Worm (Caenorhabditis elegans): ENCODE measurements around the gene K07B1.7.

K07B1.7 gene

ce11 chrV:9376417-9376816 is 29.7 kb upstream of the K07B1.7 start, which contains the start of gene E02C12.19:
TSS of gene E02C12.19 (minus strand) at chrV:9376517.
- TF ChIP-seq F13H6.1 (tag; optimal IDR thresholded peaks at IDR 0.05), result no peak
- TF ChIP-seq mbf-1 (tag; optimal IDR thresholded peaks at IDR 0.05), result no peak
- TF ChIP-seq sma-3 (GFP tag; optimal IDR thresholded peaks at IDR 0.05), result no peak
- TF ChIP-seq nhr-237 (tag; optimal IDR thresholded peaks at IDR 0.05), result no peak
- no peak for TF ChIP-seq ceh-82 (tag; optimal IDR thresholded peaks at IDR 0.05)

DNA sequence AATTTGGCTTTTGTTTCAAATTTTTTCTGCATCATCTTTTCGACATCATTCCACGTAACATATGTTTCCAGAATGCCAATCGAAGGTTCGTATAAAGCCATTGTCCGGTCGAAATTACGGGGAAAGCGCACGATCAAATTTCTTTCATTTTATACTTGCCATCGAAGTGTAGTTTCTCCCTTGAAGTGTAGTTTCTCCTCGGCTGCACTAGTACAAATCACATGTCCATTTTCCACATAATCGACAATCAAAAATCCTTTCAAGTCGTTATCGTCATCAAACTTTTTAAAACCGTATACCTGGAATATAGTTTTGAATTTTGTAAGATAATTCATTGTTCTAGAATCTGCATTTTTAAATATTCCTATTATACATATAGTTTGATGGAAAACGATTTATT is 28.6 kb upstream of the K07B1.7 start, which contains the start of gene E02C12.9:
Gene E02C12.9, minus strand, starts transcription at position 101 of the 400 bp plus-strand sequence.
- no peak for TF ChIP-seq ama-1 (optimal IDR thresholded peaks at IDR 0.05)
- no peak for TF ChIP-seq nhr-21 (tag; optimal IDR thresholded peaks at IDR 0.05)
- TF ChIP-seq nhr-10 (tag; optimal IDR thresholded peaks at IDR 0.05), result no peak
- TF ChIP-seq nhr-25 (tag; optimal IDR thresholded peaks at IDR 0.05), result no peak
- no peak for TF ChIP-seq ztf-11 (tag; optimal IDR thresholded peaks at IDR 0.05)
- no peak for TF ChIP-seq F13H6.1 (tag; optimal IDR thresholded peaks at IDR 0.05)
- TF ChIP-seq lin-11 (tag; optimal IDR thresholded peaks at IDR 0.05), result no peak
- TF ChIP-seq fos-1 (tag; optimal IDR thresholded peaks at IDR 0.05), result no peak
- TF ChIP-seq blmp-1 (tag; optimal IDR thresholded peaks at IDR 0.05; ENCODE audit: insufficient read depth), result no peak
- TF ChIP-seq ceh-16 (tag; optimal IDR thresholded peaks at IDR 0.05), result no peak
- no peak for TF ChIP-seq nhr-12 (tag; optimal IDR thresholded peaks at IDR 0.05)
- TF ChIP-seq lsy-2 (tag; optimal IDR thresholded peaks at IDR 0.05), result no peak
- no peak for TF ChIP-seq lin-13 (GFP tag; optimal IDR thresholded peaks at IDR 0.05)
- TF ChIP-seq nhr-77 (tag; optimal IDR thresholded peaks at IDR 0.05), result no peak
- no peak for TF ChIP-seq dmd-4 (tag; optimal IDR thresholded peaks at IDR 0.05)
- no peak for TF ChIP-seq elt-3 (tag; optimal IDR thresholded peaks at IDR 0.05)
- TF ChIP-seq sem-4 (tag; optimal IDR thresholded peaks at IDR 0.05), result no peak
- no peak for TF ChIP-seq gmeb-1 (tag; optimal IDR thresholded peaks at IDR 0.05)
- TF ChIP-seq snpc-4 (tag; optimal IDR thresholded peaks at IDR 0.05), result no peak
- no peak for TF ChIP-seq crh-2 (tag; optimal IDR thresholded peaks at IDR 0.05)

DNA sequence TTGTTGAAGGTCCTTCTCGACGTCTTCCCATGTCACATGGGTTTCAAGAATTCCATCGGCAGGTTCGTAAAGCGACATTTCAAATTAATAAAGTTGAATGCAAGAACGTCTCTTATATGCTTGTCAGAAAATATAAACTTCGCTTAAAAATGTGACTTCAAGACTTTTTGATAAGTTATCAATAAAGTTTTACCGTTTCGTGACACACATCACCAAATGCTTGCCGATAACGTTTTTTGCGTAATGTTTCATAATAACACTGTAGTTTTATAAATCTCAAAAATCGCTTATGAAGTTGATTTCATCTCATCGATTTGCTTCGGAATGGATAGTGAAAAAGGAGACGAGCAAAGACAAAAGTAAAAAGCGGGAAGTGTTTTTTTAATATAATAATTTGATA is 26.7 kb upstream of the K07B1.7 start, which contains the start of gene E02C12.8:
Gene E02C12.8, minus strand, starts transcription at position 141 of the 400 bp plus-strand sequence.
- TF ChIP-seq Y55F3AM.14 (GFP tag; optimal IDR thresholded peaks at IDR 0.05) (no peak), fos-1 (tag; optimal IDR thresholded peaks at IDR 0.05) (peak; percentile 93), mbf-1 (tag; optimal IDR thresholded peaks at IDR 0.05) (no peak), F13H6.1 (tag; optimal IDR thresholded peaks at IDR 0.05) (no peak), ZK546.5 (tag; optimal IDR thresholded peaks at IDR 0.05) (no peak), unc-62 (GFP tag; optimal IDR thresholded peaks at IDR 0.05) (no peak), unc-39 (tag; optimal IDR thresholded peaks at IDR 0.05) (no peak), ama-1 (optimal IDR thresholded peaks at IDR 0.05) (no peak), nhr-10 (tag; optimal IDR thresholded peaks at IDR 0.05) (no peak), C34F6.9 (tag; optimal IDR thresholded peaks at IDR 0.05) (no peak), dmd-4 (tag; optimal IDR thresholded peaks at IDR 0.05) (no peak), nhr-129 (tag; optimal IDR thresholded peaks at IDR 0.05) (peak; percentile 24), skn-1 (tag; optimal IDR thresholded peaks at IDR 0.05) (no peak), nhr-25 (tag; optimal IDR thresholded peaks at IDR 0.05) (no peak), nhr-23 (tag; optimal IDR thresholded peaks at IDR 0.05) (no peak), crh-2 (tag; optimal IDR thresholded peaks at IDR 0.05) (peak; percentile 24), lin-39 (tag; optimal IDR thresholded peaks at IDR 0.05) (no peak), nhr-237 (tag; optimal IDR thresholded peaks at IDR 0.05) (no peak), sma-9 (GFP tag; optimal IDR thresholded peaks at IDR 0.05) (peak; percentile 16), sma-9 (tag; optimal IDR thresholded peaks at IDR 0.05) (no peak), nhr-6 (tag; optimal IDR thresholded peaks at IDR 0.05) (no peak), peb-1 (tag; optimal IDR thresholded peaks at IDR 0.05) (no peak)

- TF ChIP-seq gmeb-1 (tag; optimal IDR thresholded peaks at IDR 0.05) (no peak), sma-9 (GFP tag; optimal IDR thresholded peaks at IDR 0.05) (no peak), sma-9 (tag; optimal IDR thresholded peaks at IDR 0.05) (no peak), unc-55 (GFP tag; optimal IDR thresholded peaks at IDR 0.05) (no peak), mbf-1 (tag; optimal IDR thresholded peaks at IDR 0.05) (no peak), C34F6.9 (tag; optimal IDR thresholded peaks at IDR 0.05) (no peak), sem-4 (tag; optimal IDR thresholded peaks at IDR 0.05) (no peak), peb-1 (tag; optimal IDR thresholded peaks at IDR 0.05) (no peak)
These were observed 24.2 kb upstream of the K07B1.7 start, which contains the start of gene E02C12.6 for ce11 chrV:9370986-9371385. TSS of gene E02C12.6 (minus strand) at chrV:9371086.
